Fruit fly (Drosophila melanogaster) ovary, adult (tissue): ENCODE measurements around the gene CG4080.

Experiments used
- CG17801 ChIP-seq: fragments of 200-800 bp; optimal IDR thresholded peaks from 2 replicates; lab custom pipeline; 2019; ENCODE audit warnings: missing biosample characterization, mild to moderate bottlenecking, missing genetic modification characterization, moderate library complexity; ENCODE audit not compliant: partially characterized antibody

Gene CG4080

dm6 chr3L:9399013-9399750 is at the start of gene CG4080:
TSS of gene CG4080 (minus strand) at chr3L:9399227.
- peak; percentile 68 for TF ChIP-seq CG17801 (GFP tag; lab: Kevin White, UChicago)

dm6 chr3L:9447239-9447777 is 48.3 kb upstream of the CG4080 start:
- peak; percentile 39 for TF ChIP-seq CG17801 (GFP tag; lab: Kevin White, UChicago)

DNA sequence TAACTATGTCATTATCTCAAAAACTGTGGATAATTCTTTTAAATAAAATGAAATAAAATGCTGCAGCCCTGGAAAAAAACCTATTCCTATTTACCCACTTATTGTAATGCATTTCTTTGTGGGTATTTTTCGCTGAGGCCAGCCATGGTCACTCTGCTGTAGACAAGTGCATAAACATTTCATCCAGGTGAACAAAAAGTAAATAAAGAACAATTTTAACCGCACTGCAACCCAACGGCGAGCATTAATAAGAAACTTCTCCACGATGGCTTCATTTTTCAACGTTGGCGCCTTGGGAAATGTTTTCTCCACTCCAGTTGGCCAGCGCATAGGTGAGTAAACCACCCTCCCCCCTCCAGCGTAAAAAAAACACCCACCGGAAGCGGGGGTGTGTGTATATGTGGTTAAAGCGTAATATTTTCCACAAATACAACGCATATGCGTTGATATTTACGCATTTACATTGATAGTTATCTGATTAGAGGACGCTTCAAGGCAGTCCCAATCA is 47.8 kb upstream of the CG4080 start, which contains the start of gene CG3529:
TSS of gene CG3529 (plus strand) at position 134 of the 508 bp plus-strand sequence.
- peak; percentile 10 for TF ChIP-seq CG17801 (GFP tag; lab: Kevin White, UChicago)

DNA sequence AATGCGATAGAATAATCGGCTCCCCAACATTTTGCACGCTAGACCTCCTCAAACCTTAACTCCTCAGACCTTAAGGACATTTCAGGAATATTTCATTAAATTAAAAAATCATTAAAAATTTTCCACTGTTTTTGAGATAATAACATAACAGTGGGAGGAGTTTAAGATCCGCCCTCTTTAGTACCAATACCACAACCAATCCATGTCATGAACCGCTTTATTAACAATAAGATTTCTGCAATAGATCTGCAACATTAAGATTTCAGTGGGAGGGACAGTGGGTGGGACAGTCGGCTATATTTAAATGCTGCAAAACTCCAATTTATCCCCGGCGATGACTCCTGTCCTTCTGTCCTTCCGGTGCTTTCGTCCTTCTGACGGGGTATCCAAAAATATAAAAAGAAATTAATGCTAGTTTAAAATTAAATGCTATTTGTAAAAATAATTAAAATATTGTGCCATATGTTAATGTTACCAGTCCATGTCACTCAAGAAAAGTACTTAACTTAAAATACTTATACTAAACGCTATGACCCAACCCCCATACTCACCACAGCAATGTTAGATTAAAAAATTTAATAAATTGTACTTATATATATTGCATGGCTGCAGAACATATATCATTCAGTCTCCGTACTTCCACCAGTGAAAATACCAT is 43.7 kb upstream of the CG4080 start, which contains the start of gene Srg3:
TSS of gene Srg3 (plus strand) at position 608 of the 658 bp plus-strand sequence.
- no peak for TF ChIP-seq CG17801 (GFP tag; lab: Kevin White, UChicago)

DNA sequence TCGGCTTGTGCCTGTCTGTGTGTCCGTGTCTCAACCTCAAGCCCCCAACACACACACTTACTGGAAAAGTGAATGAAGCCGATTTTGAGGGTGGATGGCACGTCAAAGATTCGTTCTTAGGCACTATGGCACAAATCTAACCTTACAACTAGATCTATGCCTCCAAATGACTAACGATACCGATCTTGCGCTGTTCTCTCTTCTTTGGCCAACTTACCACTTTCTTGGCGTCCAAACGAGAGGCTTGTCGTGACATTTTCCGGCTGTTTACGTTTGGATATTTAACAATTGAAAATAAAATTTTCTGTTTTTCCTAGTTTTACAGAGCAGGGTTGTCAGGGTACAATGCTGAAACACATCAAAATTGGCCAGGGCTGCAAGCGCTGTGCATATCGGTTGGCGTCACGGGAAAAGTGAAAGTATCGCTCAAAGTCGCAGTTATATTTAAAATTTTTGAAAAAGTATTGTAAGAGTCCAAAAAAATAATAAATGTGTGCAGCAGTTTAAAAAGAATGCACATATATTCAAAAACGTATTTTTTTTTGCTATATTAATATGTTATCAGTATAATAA is 43.0 kb upstream of the CG4080 start, which contains the start of the genes Bet3 and Nf-YA:
TSS of gene Bet3 (minus strand) at position 361 of the 573 bp plus-strand sequence.
TSS of gene Nf-YA (minus strand) at position 361 of the 573 bp plus-strand sequence.
- TF ChIP-seq CG17801 (GFP tag; lab: Kevin White, UChicago): peak; percentile 22

DNA sequence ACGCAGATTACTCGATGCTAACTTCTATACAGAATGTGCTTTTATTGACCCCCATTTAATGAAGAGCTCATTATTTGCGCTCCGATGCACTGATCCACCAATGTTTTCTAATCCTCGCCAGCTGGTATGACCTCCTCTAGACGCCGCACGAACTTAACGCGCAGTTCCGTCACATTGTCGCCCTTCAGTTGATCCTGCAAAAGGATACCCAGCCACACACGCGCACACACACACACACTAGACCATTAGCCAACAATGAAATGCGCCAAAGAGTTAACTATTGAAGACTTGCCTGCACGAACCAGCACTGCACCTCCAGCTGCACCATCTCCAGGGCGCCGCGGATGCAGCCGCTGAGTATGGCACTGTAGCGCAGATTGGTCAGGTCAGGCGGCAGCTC is 39.8 kb upstream of the CG4080 start:
- TF ChIP-seq CG17801 (GFP tag; lab: Kevin White, UChicago): no peak

DNA sequence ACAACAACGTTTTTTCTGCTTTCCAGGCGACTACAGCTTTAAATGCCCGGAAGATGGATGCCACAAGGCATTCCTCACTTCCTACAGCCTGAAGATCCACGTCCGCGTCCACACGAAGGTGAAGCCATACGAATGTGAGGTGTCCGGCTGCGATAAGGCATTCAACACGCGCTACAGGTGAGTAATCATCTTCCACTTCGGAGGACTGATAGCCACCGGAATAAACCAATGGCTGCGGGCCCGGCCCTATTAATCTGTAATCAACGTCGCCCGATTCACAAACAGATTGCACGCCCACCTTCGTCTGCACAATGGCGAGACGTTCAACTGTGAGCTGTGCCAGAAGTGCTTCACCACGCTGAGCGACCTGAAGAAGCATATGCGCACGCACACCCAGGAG is 36.8 kb upstream of the CG4080 start:
- no peak for TF ChIP-seq CG17801 (GFP tag; lab: Kevin White, UChicago)

- TF ChIP-seq CG17801 (GFP tag; lab: Kevin White, UChicago): peak; percentile 18
These were observed 36.3 kb upstream of the CG4080 start, which contains the start of gene CG42526 for dm6 chr3L:9435315-9435714. TSS of gene CG42526 (minus strand) at chr3L:9435399.

DNA sequence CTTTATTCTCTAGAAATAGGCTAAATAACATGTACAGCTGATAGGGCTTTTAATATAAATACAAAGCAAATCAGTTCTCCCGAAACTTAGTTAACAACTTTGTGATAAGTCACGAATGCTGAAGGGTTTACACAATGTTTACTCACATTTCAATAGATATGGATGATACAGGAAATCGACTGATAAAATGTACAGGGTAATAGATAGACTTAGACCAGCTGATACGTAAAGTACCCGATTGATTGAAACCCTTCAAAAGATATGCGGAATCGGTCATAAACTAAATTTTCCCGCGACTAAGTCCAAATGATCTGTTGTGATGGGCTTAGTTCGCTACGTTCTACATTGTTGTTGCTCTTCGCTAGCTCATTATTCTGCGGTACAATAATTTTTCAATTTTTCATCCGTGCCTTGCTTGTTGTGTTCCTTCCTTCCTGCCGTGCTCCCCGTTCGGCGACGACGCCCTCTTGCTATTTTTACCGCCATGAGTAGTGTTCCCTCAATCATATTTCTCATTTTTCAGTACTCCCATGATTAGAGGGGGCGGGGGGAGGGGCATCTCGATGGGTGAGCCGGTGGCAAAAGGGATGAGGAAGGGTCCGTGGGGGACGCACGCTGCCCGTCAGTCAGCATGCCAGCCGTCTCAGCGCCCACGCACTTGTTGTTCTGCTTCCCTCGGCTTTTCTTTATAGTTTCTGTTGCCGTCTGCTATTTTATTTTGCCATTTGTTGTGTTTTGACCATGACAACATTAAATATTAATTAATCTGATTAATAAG is 34.0 kb upstream of the CG4080 start:
- TF ChIP-seq CG17801 (GFP tag; lab: Kevin White, UChicago): no peak

- TF ChIP-seq CG17801 (GFP tag; lab: Kevin White, UChicago): no peak
These were observed 33.0 kb upstream of the CG4080 start for dm6 chr3L:9431848-9432623.

- TF ChIP-seq CG17801 (GFP tag; lab: Kevin White, UChicago): no peak
These were observed 31.6 kb upstream of the CG4080 start for dm6 chr3L:9430608-9430952.

DNA sequence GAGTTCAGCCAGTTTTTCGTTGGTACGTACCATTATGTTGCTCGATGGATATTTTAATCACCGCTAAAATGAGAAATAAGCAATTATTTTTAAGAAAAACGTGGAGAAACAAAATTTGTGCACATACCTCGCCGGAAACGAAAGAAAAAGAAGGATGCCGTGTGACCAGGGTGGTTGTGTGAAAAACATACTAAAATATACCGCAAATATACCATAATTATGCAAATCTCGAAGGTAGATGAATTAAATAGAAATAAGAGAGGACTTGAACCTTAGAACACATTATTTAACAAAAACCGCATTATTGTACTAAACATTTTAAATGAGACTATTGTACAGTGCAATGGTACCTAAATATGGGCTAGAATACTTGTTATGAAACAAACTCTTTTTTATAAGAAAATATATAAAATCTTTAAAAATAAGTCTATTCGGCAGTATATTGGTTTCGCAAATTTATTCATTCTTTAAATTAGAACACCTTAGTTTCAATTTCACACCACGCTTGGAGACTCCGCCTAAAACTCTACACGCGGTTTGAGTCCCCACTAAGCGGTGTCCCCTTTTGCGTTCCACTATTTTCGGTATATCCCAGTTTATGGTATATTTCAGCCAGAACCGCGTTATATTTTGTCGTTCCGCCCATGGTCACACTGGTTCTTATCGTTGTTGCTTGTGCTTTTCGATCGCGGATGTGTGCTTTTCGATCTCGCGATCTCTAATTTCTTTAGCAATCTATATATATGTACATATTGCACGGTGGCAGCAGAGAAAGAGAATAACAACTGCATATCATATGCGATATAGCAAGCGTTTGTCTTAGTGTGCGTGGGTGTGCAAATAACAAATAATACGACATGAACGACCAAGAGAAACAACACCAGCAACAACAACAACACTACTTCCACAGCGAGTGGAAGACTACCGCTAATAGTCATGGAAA is 30.9 kb upstream of the CG4080 start, which contains the start of the genes RpS17 and MTF-1:
TSS of gene RpS17 (minus strand) at position 157 of the 943 bp plus-strand sequence.
TSS of gene MTF-1 (plus strand) at position 648 of the 943 bp plus-strand sequence.
- TF ChIP-seq CG17801 (GFP tag; lab: Kevin White, UChicago): peak; percentile 80
